Fruit fly (Drosophila melanogaster) whole organism, embryonic: ENCODE measurements around the gene aos.
A peak's percentile ranks its signal among the peaks of the same experiment; 100 is the strongest.

Source experiments
- Bgb ChIP-seq: fragments of 200-800 bp; sonication (Bioruptor generic); IDR thresholded peaks from 2 replicates; pipeline ENCODE4 v1.3.6; 2022; ENCODE audit warnings: missing biosample characterization, missing genetic modification characterization; ENCODE audit not compliant: partially characterized antibody
- CG10565 ChIP-seq: fragments of 200-800 bp; sonication (Bioruptor generic); optimal IDR thresholded peaks from 3 replicates; lab custom pipeline; 2016; ENCODE audit warnings: missing biosample characterization, mild to moderate bottlenecking, missing genetic modification characterization
- CG10979 ChIP-seq: fragments of 200-800 bp; sonication (Bioruptor generic); optimal IDR thresholded peaks from 2 replicates; lab custom pipeline; 2018; ENCODE audit warnings: missing biosample characterization, mild to moderate bottlenecking, missing genetic modification characterization, moderate library complexity
- CG12155 ChIP-seq: fragments of 200-800 bp; sonication (Bioruptor generic); optimal IDR thresholded peaks from 3 replicates; lab custom pipeline; 2016; ENCODE audit warnings: missing biosample characterization, missing genetic modification characterization
- CG1233 ChIP-seq: fragments of 200-800 bp; sonication (Bioruptor generic); optimal IDR thresholded peaks from 4 replicates; lab custom pipeline; 2018; ENCODE audit warnings: missing biosample characterization, mild to moderate bottlenecking, missing genetic modification characterization
- CG12942 ChIP-seq: fragments of 200-800 bp; sonication (Bioruptor generic); optimal IDR thresholded peaks from 3 replicates; lab custom pipeline; 2016; ENCODE audit warnings: missing biosample characterization, missing genetic modification characterization
- CG13123 ChIP-seq: fragments of 200-800 bp; sonication (Bioruptor generic); optimal IDR thresholded peaks from 2 replicates; lab custom pipeline; 2016; ENCODE audit warnings: missing biosample characterization, missing genetic modification characterization
- CG14050 ChIP-seq: fragments of 200-800 bp; sonication (Bioruptor generic); IDR thresholded peaks from 3 replicates; pipeline ENCODE4 v1.3.6; 2022; ENCODE audit warnings: missing biosample characterization, missing genetic modification characterization
- CG14441 ChIP-seq: fragments of 200-800 bp; sonication (Bioruptor generic); IDR thresholded peaks from 2 replicates; pipeline ENCODE4 v1.3.6; 2022; ENCODE audit warnings: missing biosample characterization, missing genetic modification characterization
- CG2129 ChIP-seq: fragments of 200-800 bp; sonication (Bioruptor generic); IDR thresholded peaks from 2 replicates; pipeline ENCODE4 v1.3.6; 2022; ENCODE audit warnings: missing biosample characterization, missing genetic modification characterization; ENCODE audit not compliant: partially characterized antibody
- CG30403 ChIP-seq: fragments of 200-800 bp; sonication (Bioruptor generic); optimal IDR thresholded peaks from 3 replicates; lab custom pipeline; 2016; ENCODE audit warnings: missing biosample characterization, missing genetic modification characterization
- CG42726 ChIP-seq: fragments of 200-800 bp; sonication (Bioruptor generic); IDR thresholded peaks from 2 replicates; pipeline ENCODE4 v1.3.6; 2022; ENCODE audit warnings: missing biosample characterization, missing genetic modification characterization; ENCODE audit not compliant: partially characterized antibody
- CG4328 ChIP-seq: fragments of 200-800 bp; sonication (Bioruptor generic); optimal IDR thresholded peaks from 3 replicates; lab custom pipeline; 2017; ENCODE audit warnings: missing biosample characterization, missing genetic modification reagents, missing genetic modification characterization
- CG4404 ChIP-seq: fragments of 200-800 bp; sonication (Bioruptor generic); IDR thresholded peaks from 2 replicates; pipeline ENCODE4 v1.3.6; 2022; ENCODE audit warnings: missing biosample characterization, missing genetic modification characterization
- CG4424 ChIP-seq: fragments of 200-800 bp; sonication (Bioruptor generic); optimal IDR thresholded peaks from 3 replicates; lab custom pipeline; 2016; ENCODE audit warnings: missing biosample characterization, missing genetic modification characterization
- CG4617 ChIP-seq: fragments of 200-800 bp; sonication (Bioruptor generic); optimal IDR thresholded peaks from 3 replicates; lab custom pipeline; 2016; ENCODE audit warnings: missing biosample characterization, missing genetic modification characterization, borderline replicate concordance
- CG9609 ChIP-seq: fragments of 200-800 bp; sonication (Bioruptor generic); optimal IDR thresholded peaks from 3 replicates; lab custom pipeline; 2016; ENCODE audit warnings: missing biosample characterization, missing genetic modification characterization
- D19B ChIP-seq: fragments of 200-800 bp; sonication (Bioruptor generic); optimal IDR thresholded peaks from 2 replicates; lab custom pipeline; 2017; ENCODE audit warnings: missing biosample characterization, mild to moderate bottlenecking, missing genetic modification characterization
- Dfd ChIP-seq, 2 experiments: fragments of >200 bp; optimal IDR thresholded peaks; 2 replicates each; lab custom pipeline; 2017; ENCODE audit warnings: missing biosample characterization in 2 of 2, missing genetic modification characterization in 2 of 2
- Dip2 ChIP-seq: fragments of 200-800 bp; sonication (Bioruptor generic); IDR thresholded peaks from 2 replicates; pipeline ENCODE4 v1.3.6; 2022; ENCODE audit warnings: missing biosample characterization, missing genetic modification characterization
- Dip3 ChIP-seq: fragments of 200-800 bp; sonication (Bioruptor generic); optimal IDR thresholded peaks from 3 replicates; lab custom pipeline; 2016; ENCODE audit warnings: missing biosample characterization, missing genetic modification characterization
- Dll ChIP-seq: fragments of 200-800 bp; sonication (Bioruptor generic); IDR thresholded peaks from 4 replicates; pipeline ENCODE4 v1.3.6; 2022; ENCODE audit warnings: missing biosample characterization, missing genetic modification characterization; ENCODE audit not compliant: partially characterized antibody
- H2.0 ChIP-seq: fragments of 200-800 bp; sonication (Bioruptor generic); IDR thresholded peaks from 2 replicates; pipeline ENCODE4 v1.3.6; 2022; ENCODE audit warnings: missing biosample characterization, missing genetic modification characterization
- HLH54F ChIP-seq: fragments of 200-800 bp; sonication (Bioruptor generic); optimal IDR thresholded peaks from 3 replicates; lab custom pipeline; 2016; ENCODE audit warnings: missing biosample characterization, missing genetic modification characterization
- HLHmδ ChIP-seq: fragments of 200-800 bp; sonication (Bioruptor generic); optimal IDR thresholded peaks from 2 replicates; lab custom pipeline; 2018; ENCODE audit warnings: missing biosample characterization, mild to moderate bottlenecking, missing genetic modification characterization, moderate library complexity
- Hand ChIP-seq: fragments of 200-800 bp; sonication (Bioruptor generic); optimal IDR thresholded peaks from 2 replicates; lab custom pipeline; 2017; ENCODE audit warnings: mild to moderate bottlenecking, missing biosample characterization, missing genetic modification reagents, missing genetic modification characterization
- Kr ChIP-seq: fragments of 200-800 bp; sonication (Bioruptor generic); optimal IDR thresholded peaks from 2 replicates; lab custom pipeline; 2017; ENCODE audit warnings: missing biosample characterization, mild to moderate bottlenecking, missing genetic modification characterization
- MTF-1 ChIP-seq: fragments of 200-800 bp; sonication (Bioruptor generic); optimal IDR thresholded peaks from 2 replicates; lab custom pipeline; 2018; ENCODE audit warnings: missing biosample characterization, mild to moderate bottlenecking, missing genetic modification characterization, borderline replicate concordance
- Tbp ChIP-seq: fragments of >200 bp; optimal IDR thresholded peaks from 2 replicates; lab custom pipeline; 2018; ENCODE audit warnings: missing biosample characterization, missing genetic modification characterization
- ato ChIP-seq: fragments of 200-800 bp; sonication (Bioruptor generic); IDR thresholded peaks from 2 replicates; pipeline ENCODE4 v1.3.6; 2022; ENCODE audit warnings: missing biosample characterization, missing genetic modification characterization; ENCODE audit not compliant: partially characterized antibody
- bbx ChIP-seq: fragments of 200-800 bp; sonication (Bioruptor generic); IDR thresholded peaks from 2 replicates; pipeline ENCODE4 v1.3.6; 2022; ENCODE audit warnings: missing biosample characterization, missing genetic modification characterization; ENCODE audit not compliant: partially characterized antibody
- cato ChIP-seq: fragments of 200-800 bp; sonication (Bioruptor generic); optimal IDR thresholded peaks from 2 replicates; lab custom pipeline; 2016; ENCODE audit warnings: missing biosample characterization, missing genetic modification characterization, borderline replicate concordance
- ci ChIP-seq: fragments of 200-800 bp; sonication (Bioruptor generic); IDR thresholded peaks from 3 replicates; pipeline ENCODE4 v1.3.6; 2022; ENCODE audit warnings: missing biosample characterization, missing genetic modification characterization
- crol ChIP-seq: fragments of 200-800 bp; sonication (Bioruptor generic); IDR thresholded peaks from 2 replicates; pipeline ENCODE4 v1.3.6; 2022; ENCODE audit warnings: missing biosample characterization, missing genetic modification characterization
- dan ChIP-seq: fragments of 200-800 bp; sonication (Bioruptor generic); IDR thresholded peaks from 2 replicates; pipeline ENCODE4 v1.3.6; 2022; ENCODE audit warnings: missing biosample characterization, missing genetic modification characterization
- dpn ChIP-seq, 2 experiments: fragments of 200-800 bp; sonication (Bioruptor generic); optimal IDR thresholded peaks; 3 replicates each; lab custom pipeline; 2016; ENCODE audit warnings: missing biosample characterization in 2 of 2, missing genetic modification characterization in 2 of 2
- eve ChIP-seq, 2 experiments: fragments of >200 bp; optimal IDR thresholded peaks; 2 replicates each; lab custom pipeline; 2017; ENCODE audit warnings: missing biosample characterization in 2 of 2, missing genetic modification characterization in 2 of 2
- gro ChIP-seq: fragments of 200-800 bp; sonication (Bioruptor generic); optimal IDR thresholded peaks from 2 replicates; lab custom pipeline; 2016; ENCODE audit warnings: missing biosample characterization, missing genetic modification characterization
- kay ChIP-seq: fragments of 200-800 bp; sonication (Bioruptor generic); optimal IDR thresholded peaks from 2 replicates; lab custom pipeline; 2016; ENCODE audit warnings: missing biosample characterization, missing genetic modification characterization
- nerfin-1 ChIP-seq: fragments of 200-800 bp; sonication (Bioruptor generic); optimal IDR thresholded peaks from 3 replicates; lab custom pipeline; 2019; ENCODE audit warnings: missing biosample characterization, mild to moderate bottlenecking, missing genetic modification characterization, moderate library complexity
- pan ChIP-seq, 4 experiments: fragments of >200 bp in 3 of 4; fragments of 200-800 bp in 1 of 4; sonication (Bioruptor generic) in 1 of 4; optimal IDR thresholded peaks in 3 of 4; IDR thresholded peaks in 1 of 4; 2 replicates each; pipeline versions ENCODE4 v1.3.6 to Lab custom; 2017 to 2022; ENCODE audit warnings: missing biosample characterization in 2 of 4, missing genetic modification characterization in 2 of 4, mixed read lengths in 1 of 4
- pita ChIP-seq: fragments of 200-800 bp; sonication (Bioruptor generic); optimal IDR thresholded peaks from 2 replicates; lab custom pipeline; 2017; ENCODE audit warnings: missing biosample characterization, mild to moderate bottlenecking, missing genetic modification characterization
- rib ChIP-seq: fragments of 200-800 bp; sonication (Bioruptor generic); IDR thresholded peaks from 2 replicates; pipeline ENCODE4 v1.3.6; 2022; ENCODE audit warnings: missing biosample characterization, missing genetic modification characterization
- ro ChIP-seq: fragments of 200-800 bp; sonication (Bioruptor generic); IDR thresholded peaks from 2 replicates; pipeline ENCODE4 v1.3.6; 2022; ENCODE audit warnings: missing biosample characterization, missing genetic modification characterization
- sens-2 ChIP-seq: fragments of 200-800 bp; sonication (Bioruptor generic); IDR thresholded peaks from 2 replicates; pipeline ENCODE4 v1.3.6; 2022; ENCODE audit warnings: missing biosample characterization, missing genetic modification characterization
- so ChIP-seq: fragments of 200-800 bp; sonication (Bioruptor generic); IDR thresholded peaks from 3 replicates; pipeline ENCODE4 v1.3.6; 2022; ENCODE audit warnings: missing biosample characterization, missing genetic modification characterization
- tx ChIP-seq: fragments of 200-800 bp; sonication (Bioruptor generic); optimal IDR thresholded peaks from 2 replicates; lab custom pipeline; 2016; ENCODE audit warnings: missing biosample characterization, missing genetic modification characterization
- wek ChIP-seq: fragments of 200-800 bp; sonication (Bioruptor generic); optimal IDR thresholded peaks from 3 replicates; lab custom pipeline; 2018; ENCODE audit warnings: missing biosample characterization, mild to moderate bottlenecking, missing genetic modification characterization, moderate library complexity

Gene aos

DNA sequence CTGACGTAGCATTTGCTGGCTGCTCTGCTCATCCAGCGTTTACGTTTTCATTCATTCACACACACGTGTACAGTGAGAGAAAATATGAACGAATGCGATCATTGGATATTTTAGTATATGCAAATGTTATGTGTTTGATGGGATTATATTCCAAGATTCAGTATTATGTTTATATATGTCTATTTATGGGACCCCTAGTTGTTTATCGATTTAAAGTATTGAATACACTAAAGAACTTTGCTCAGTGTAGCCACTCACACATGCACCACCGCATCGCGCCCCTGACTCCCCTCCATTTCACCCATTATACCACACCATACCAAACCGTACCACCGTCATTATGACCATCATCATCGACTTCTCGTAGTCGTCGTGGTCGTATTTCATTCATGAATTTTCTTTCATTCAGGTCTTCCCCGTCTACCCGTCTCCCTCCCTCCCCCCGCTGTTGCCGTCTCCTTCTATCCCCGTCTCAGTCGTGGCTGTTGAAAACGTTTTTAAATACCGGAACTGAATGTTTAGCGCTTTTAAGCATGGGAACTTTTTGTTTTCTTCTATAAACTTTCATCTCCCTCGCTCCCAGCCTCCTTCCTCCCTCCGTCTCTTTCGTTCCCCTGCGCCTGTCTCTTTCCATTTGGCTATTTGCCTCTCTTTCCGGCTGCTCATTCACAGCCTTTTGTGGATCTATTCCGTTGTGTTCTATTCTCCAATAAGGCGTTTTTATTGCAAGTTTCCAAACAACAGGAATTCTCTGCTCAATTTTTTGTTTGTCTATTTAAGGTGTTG lies 2.8 kb downstream of the aos start (continued):
- TF ChIP-seq ato (GFP tag; lab: Robert Waterston, UW) (no peak), CG13123 (GFP tag; lab: Kevin White, UChicago) (peak; percentile 94), crol (GFP tag; lab: Robert Waterston, UW) (peak; percentile 96), bbx (GFP tag; lab: Robert Waterston, UW) (no peak), CG12942 (peak; percentile 95), dan (GFP tag; lab: Robert Waterston, UW) (peak; percentile 92), pan (optimal IDR thresholded peaks at IDR 0.05; lab: Kevin White, UChicago) (no peak), pan (GFP tag; optimal IDR thresholded peaks at IDR 0.05 in 1 of 2, IDR thresholded peaks at IDR 0.05 in 1 of 2) (peak in 1 of 2 experiments; percentile 96), MTF-1 (GFP tag; lab: Kevin White, UChicago) (peak; percentile 93), CG30403 (GFP tag; lab: Kevin White, UChicago) (peak; percentile 97), Dfd (GFP tag; optimal IDR thresholded peaks at IDR 0.05; lab: Kevin White, UChicago) (no peak), CG4424 (GFP tag; lab: Kevin White, UChicago) (peak; percentile 99), CG14441 (GFP tag; lab: Robert Waterston, UW) (peak; percentile 96), wek (GFP tag; lab: Kevin White, UChicago) (peak; percentile 87), Dip3 (GFP tag; lab: Kevin White, UChicago) (peak; percentile 90), gro (GFP tag; lab: Kevin White, UChicago) (peak; percentile 52), sens-2 (peak; percentile 95), Dip2 (GFP tag; lab: Robert Waterston, UW) (peak; percentile 52; the same call in 1 of the 2 replicates), HLHmδ (GFP tag; lab: Kevin White, UChicago) (no peak), CG4404 (peak; percentile 95), ci (GFP tag; lab: Robert Waterston, UW) (peak; percentile 99), Dll (GFP tag; lab: Robert Waterston, UW) (0 out of 4 replicates have a peak, but pooled peaks have one; percentile 19), rib (GFP tag; lab: Robert Waterston, UW) (peak; percentile 82), Kr (GFP tag; lab: Kevin White, UChicago) (peak; percentile 61), CG14050 (GFP tag; lab: Robert Waterston, UW) (peak; percentile 94), CG10565 (peak; percentile 88), kay (GFP tag; lab: Kevin White, UChicago) (peak; percentile 96), CG1233 (GFP tag; lab: Kevin White, UChicago) (peak; percentile 93), Tbp (GFP tag; lab: Kevin White, UChicago) (no peak), CG9609 (GFP tag; lab: Kevin White, UChicago) (peak; percentile 96), CG4617 (GFP tag; lab: Kevin White, UChicago) (peak; percentile 93), D19B (GFP tag; lab: Kevin White, UChicago) (peak; percentile 74), cato (GFP tag; lab: Kevin White, UChicago) (peak; percentile 97), tx (peak; percentile 95), so (GFP tag; lab: Robert Waterston, UW) (peak; percentile 96), eve (GFP tag; optimal IDR thresholded peaks at IDR 0.05; lab: Kevin White, UChicago) (peak; percentile 2 to 99), CG4328 (GFP tag; lab: Kevin White, UChicago) (peak; percentile 90), dpn (GFP tag; optimal IDR thresholded peaks at IDR 0.05; lab: Kevin White, UChicago) (peak; percentile 96 to 97), CG10979 (tag; lab: Kevin White, UChicago) (peak; percentile 98), ro (GFP tag; lab: Robert Waterston, UW) (peak; percentile 89), HLH54F (peak; percentile 93), CG2129 (GFP tag; lab: Robert Waterston, UW) (no peak), H2.0 (GFP tag; lab: Robert Waterston, UW) (peak; percentile 96), Hand (GFP tag; lab: Kevin White, UChicago) (peak; percentile 88), CG12155 (peak; percentile 93), CG42726 (GFP tag; lab: Robert Waterston, UW) (no peak), nerfin-1 (tag; lab: Kevin White, UChicago) (peak; percentile 95), pita (GFP tag; lab: Kevin White, UChicago) (no peak), Bgb (no peak; the same call in 1 of the 2 replicates)
